Worm (Caenorhabditis elegans) whole organism, young adult: ENCODE measurements around the gene K06A1.2.
A peak's percentile ranks its signal among the peaks of the same experiment; 100 is the strongest.

Source experiments
- F22D6.2 ChIP-seq: sonication (generic microtip); optimal IDR thresholded peaks from 2 replicates; lab custom pipeline; 2016; ENCODE audit warnings: mild to moderate bottlenecking, missing genetic modification characterization, missing compliant biosample characterization
- K11D2.4 ChIP-seq: fragments of 200-800 bp; sonication (Bioruptor generic); IDR thresholded peaks from 2 replicates; pipeline ENCODE4 v1.3.6; 2022; ENCODE audit warnings: missing genetic modification reagents, missing genetic modification characterization, missing compliant biosample characterization
- K12H6.12 ChIP-seq: fragments of 200-800 bp; sonication (Bioruptor generic); optimal IDR thresholded peaks from 2 replicates; lab custom pipeline; 2018; ENCODE audit warnings: mild to moderate bottlenecking, missing genetic modification characterization, missing compliant biosample characterization
- Y56A3A.18 ChIP-seq: fragments of 200-800 bp; sonication (Bioruptor generic); IDR thresholded peaks from 2 replicates; pipeline ENCODE4 v1.3.6; 2022; ENCODE audit warnings: missing genetic modification reagents, missing genetic modification characterization, missing compliant biosample characterization
- akir-1 ChIP-seq: fragments of 200-800 bp; sonication (Bioruptor generic); optimal IDR thresholded peaks from 2 replicates; lab custom pipeline; 2018; ENCODE audit warnings: mild to moderate bottlenecking, missing genetic modification characterization, moderate library complexity, missing compliant biosample characterization
- atf-7 ChIP-seq: sonication (generic microtip); optimal IDR thresholded peaks from 2 replicates; lab custom pipeline; 2017; ENCODE audit warnings: mild to moderate bottlenecking, missing genetic modification characterization, missing compliant biosample characterization
- ccch-3 ChIP-seq: fragments of 200-800 bp; sonication (Bioruptor generic); optimal IDR thresholded peaks from 2 replicates; lab custom pipeline; 2018; ENCODE audit warnings: mild to moderate bottlenecking, missing genetic modification characterization, missing compliant biosample characterization
- egrh-3 ChIP-seq: fragments of 200-800 bp; sonication (Bioruptor generic); IDR thresholded peaks from 2 replicates; pipeline ENCODE4 v1.3.6; 2022; ENCODE audit warnings: missing genetic modification reagents, missing genetic modification characterization, missing compliant biosample characterization
- ets-4 ChIP-seq: fragments of 200-800 bp; sonication (Bioruptor generic); optimal IDR thresholded peaks from 2 replicates; lab custom pipeline; 2018; ENCODE audit warnings: mild to moderate bottlenecking, missing genetic modification characterization, missing compliant biosample characterization
- let-607 ChIP-seq, 2 experiments: fragments of 200-800 bp in 1 of 2; sonication (Bioruptor generic) in 1 of 2; sonication (generic microtip) in 1 of 2; optimal IDR thresholded peaks; 2 replicates each; lab custom pipeline; 2016 to 2018; ENCODE audit warnings: mild to moderate bottlenecking in 2 of 2, missing compliant biosample characterization in 2 of 2, missing genetic modification characterization in 2 of 2, moderate library complexity in 2 of 2, missing genotype in 1 of 2
- lin-26 ChIP-seq: fragments of 200-800 bp; sonication (Bioruptor generic); IDR thresholded peaks from 2 replicates; pipeline ENCODE4 v1.3.6; 2022; ENCODE audit warnings: missing genetic modification reagents, missing genetic modification characterization, missing compliant biosample characterization
- nfyb-1 ChIP-seq: fragments of 200-800 bp; sonication (Bioruptor generic); IDR thresholded peaks from 2 replicates; pipeline ENCODE4 v1.3.6; 2022; ENCODE audit warnings: missing genetic modification reagents, missing genetic modification characterization, missing compliant biosample characterization
- nhr-120 ChIP-seq: fragments of 200-800 bp; sonication (Bioruptor generic); IDR thresholded peaks from 2 replicates; pipeline ENCODE4 v1.3.6; 2022; ENCODE audit warnings: missing genetic modification characterization, missing compliant biosample characterization
- nhr-27 ChIP-seq: fragments of 200-800 bp; sonication (Bioruptor generic); optimal IDR thresholded peaks from 2 replicates; lab custom pipeline; 2018; ENCODE audit warnings: mild to moderate bottlenecking, missing genetic modification characterization, moderate library complexity, missing compliant biosample characterization
- sea-2 ChIP-seq: fragments of 200-800 bp; sonication (Bioruptor generic); IDR thresholded peaks from 2 replicates; pipeline ENCODE4 v1.3.6; 2022; ENCODE audit warnings: missing genetic modification characterization, missing compliant biosample characterization
- snpc-3.4 ChIP-seq: sonication (generic microtip); optimal IDR thresholded peaks from 2 replicates; lab custom pipeline; 2017; ENCODE audit warnings: missing genetic modification characterization, mild to moderate bottlenecking, missing compliant biosample characterization, antibody characterized with exemption, moderate library complexity, missing genotype, missing genetic modification reagents
- unc-130 ChIP-seq: sonication (generic microtip); optimal IDR thresholded peaks from 2 replicates; lab custom pipeline; 2016; ENCODE audit warnings: missing genetic modification reagents, missing genetic modification characterization, missing compliant biosample characterization
- unc-62 ChIP-seq: fragments of 150-350 bp; optimal IDR thresholded peaks from 2 replicates; lab custom pipeline; 2014; ENCODE audit warnings: missing biosample characterization, missing genetic modification reagents, missing genetic modification characterization
- xnd-1 ChIP-seq: sonication (generic microtip); optimal IDR thresholded peaks from 2 replicates; lab custom pipeline; 2016; ENCODE audit warnings: missing genotype, missing genetic modification reagents, missing genetic modification characterization, missing compliant biosample characterization
- ztf-28 ChIP-seq: fragments of 200-800 bp; sonication (Bioruptor generic); IDR thresholded peaks from 2 replicates; pipeline ENCODE4 v1.3.6; 2022; ENCODE audit warnings: missing genetic modification reagents, missing genetic modification characterization, missing compliant biosample characterization

Gene K06A1.2

DNA sequence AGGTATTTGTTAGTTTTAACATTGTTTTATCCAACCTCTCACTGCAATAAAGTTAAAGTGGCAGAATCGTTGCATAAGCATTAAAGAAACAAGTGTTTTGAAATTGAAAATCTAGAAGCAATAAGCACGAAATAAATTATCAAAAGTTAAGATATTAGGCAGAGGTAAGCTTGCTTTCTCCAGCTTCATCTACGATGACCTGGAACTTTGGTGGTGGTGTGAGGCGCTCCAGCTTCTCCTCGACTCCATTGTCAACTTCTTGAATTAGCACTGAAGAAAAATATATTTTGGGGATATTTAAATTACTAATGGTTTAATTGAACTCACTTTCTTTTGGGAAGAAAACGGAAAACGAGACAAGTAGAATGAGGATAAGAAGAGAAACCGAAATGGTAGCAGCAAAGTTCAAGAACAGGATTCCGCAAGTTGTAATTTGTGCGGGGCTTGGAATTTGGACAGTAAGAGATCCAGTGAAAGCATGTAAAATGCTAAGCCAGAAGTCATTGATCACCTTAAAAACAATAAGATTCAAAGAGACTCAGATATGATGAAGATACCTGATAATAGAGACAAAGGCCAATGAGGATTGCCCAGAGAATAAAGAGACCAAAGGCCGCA, 50.0 kb downstream of the K06A1.2 start (continued):
- TF ChIP-seq akir-1 (GFP tag; lab: Kevin White, UChicago) (no peak), sea-2 (GFP tag; lab: Robert Waterston, UW) (no peak), let-607 (tag; optimal IDR thresholded peaks at IDR 0.05; lab: Kevin White, UChicago) (no peak), atf-7 (no peak), nhr-27 (no peak), ets-4 (GFP tag; lab: Kevin White, UChicago) (no peak), xnd-1 (peak; percentile 35), snpc-3.4 (tag; lab: Kevin White, UChicago) (peak; percentile 14), K11D2.4 (GFP tag; lab: Robert Waterston, UW) (no peak), ccch-3 (GFP tag; lab: Kevin White, UChicago) (no peak), lin-26 (GFP tag; lab: Robert Waterston, UW) (no peak), unc-62 (GFP tag; lab: Kevin White, UChicago) (no peak), unc-130 (GFP tag; lab: Kevin White, UChicago) (no peak), F22D6.2 (no peak), K12H6.12 (no peak), ztf-28 (no peak), Y56A3A.18 (GFP tag; lab: Robert Waterston, UW) (no peak), egrh-3 (no peak), nhr-120 (GFP tag; lab: Robert Waterston, UW) (no peak), nfyb-1 (GFP tag; lab: Robert Waterston, UW) (no peak)
